Fruit fly (Drosophila melanogaster): ENCODE results near the gene lost.

lost gene

dm6 chr3R:4378363-4379354 is 24.2 kb upstream of the lost start, which contains the start of gene Sfxn1-3 (continued):
- TF ChIP-seq dan (GFP tag; IDR thresholded peaks at IDR 0.05) (no peak), trh (GFP tag; optimal IDR thresholded peaks at IDR 0.05) (no peak), CG34422 (GFP tag; IDR thresholded peaks at IDR 0.05) (peak; percentile 79; the same call in 2 of the 3 replicates), B-H1 (GFP tag; IDR thresholded peaks at IDR 0.05) (no peak), CG33557 (GFP tag; optimal IDR thresholded peaks at IDR 0.05) (no peak), CG12769 (tag; optimal IDR thresholded peaks at IDR 0.05) (peak; percentile 97), NfI (GFP tag; optimal IDR thresholded peaks at IDR 0.05) (peak; percentile 38), chn (GFP tag; optimal IDR thresholded peaks at IDR 0.05) (peak; percentile 9), zf30C (GFP tag; optimal IDR thresholded peaks at IDR 0.05) (no peak), CG8388 (GFP tag; optimal IDR thresholded peaks at IDR 0.05) (no peak), CG13624 (GFP tag; optimal IDR thresholded peaks at IDR 0.05) (peak; percentile 46), lola (GFP tag; optimal IDR thresholded peaks at IDR 0.05) (no peak), jumu (GFP tag; optimal IDR thresholded peaks at IDR 0.05) (peak; percentile 33), Lhr (GFP tag; optimal IDR thresholded peaks at IDR 0.05) (peak; percentile 29), pfk (GFP tag; optimal IDR thresholded peaks at IDR 0.05) (peak; percentile 72), BEAF-32 (GFP tag; optimal IDR thresholded peaks at IDR 0.05) (peak; percentile 40), CG6854 (GFP tag; optimal IDR thresholded peaks at IDR 0.05) (peak; percentile 61), odd (GFP tag; optimal IDR thresholded peaks at IDR 0.05) (peak; percentile 62), MESR4 (GFP tag; optimal IDR thresholded peaks at IDR 0.05) (peak; percentile 63), CG34224 (GFP tag; IDR thresholded peaks at IDR 0.05; ENCODE audit: partially characterized antibody) (peak; percentile 56; the same call in 2 of the 3 replicates), CG10431 (GFP tag; optimal IDR thresholded peaks at IDR 0.05) (no peak), CG11085 (GFP tag; IDR thresholded peaks at IDR 0.05) (no peak; the same call in 1 of the 2 replicates), Mad (GFP tag; optimal IDR thresholded peaks at IDR 0.05) (peak; percentile 13), lmd (GFP tag; IDR thresholded peaks at IDR 0.05) (peak; percentile 51; the same call in 1 of the 2 replicates), CG11093 (GFP tag; IDR thresholded peaks at IDR 0.05) (no peak), dm (GFP tag; optimal IDR thresholded peaks at IDR 0.05) (peak; percentile 36), CG31388 (GFP tag; optimal IDR thresholded peaks at IDR 0.05) (no peak), Dip3 (GFP tag; optimal IDR thresholded peaks at IDR 0.05) (peak; percentile 34), cwo (GFP tag; optimal IDR thresholded peaks at IDR 0.05) (peak; percentile 73), Blimp-1 (GFP tag; optimal IDR thresholded peaks at IDR 0.05) (no peak), CG9437 (GFP tag; optimal IDR thresholded peaks at IDR 0.05) (no peak), CG32772 (GFP tag; IDR thresholded peaks at IDR 0.05) (no peak), GATAe (GFP tag; conservative IDR thresholded peaks at IDR 0.05) (no peak), CG13894 (tag; optimal IDR thresholded peaks at IDR 0.05) (peak; percentile 72), pan (optimal IDR thresholded peaks at IDR 0.05) (no peak), pan (GFP tag; optimal IDR thresholded peaks at IDR 0.05 in 1 of 2, IDR thresholded peaks at IDR 0.05 in 1 of 2) (no peak), CG4820 (GFP tag; optimal IDR thresholded peaks at IDR 0.05) (no peak), Hmx (GFP tag; optimal IDR thresholded peaks at IDR 0.05) (no peak), Oli (tag; optimal IDR thresholded peaks at IDR 0.05) (no peak), CG10274 (GFP tag; optimal IDR thresholded peaks at IDR 0.05) (no peak), zen (tag; optimal IDR thresholded peaks at IDR 0.05) (no peak), her (GFP tag; optimal IDR thresholded peaks at IDR 0.05) (peak; percentile 51), CG4328 (GFP tag; optimal IDR thresholded peaks at IDR 0.05) (peak; percentile 67), CG8290 (GFP tag; optimal IDR thresholded peaks at IDR 0.05) (peak; percentile 36), CG8290 (tag; optimal IDR thresholded peaks at IDR 0.05) (peak in 1 of 2 experiments; percentile 80), CG1602 (GFP tag; optimal IDR thresholded peaks at IDR 0.05) (peak; percentile 16), CG6791 (GFP tag; IDR thresholded peaks at IDR 0.05; ENCODE audit: partially characterized antibody) (peak; percentile 62; the same call in 1 of the 3 replicates), CG4360 (GFP tag; IDR thresholded peaks at IDR 0.05) (no peak)

Measured in whole organism, embryonic.